Worm (Caenorhabditis elegans): ENCODE results near the gene dsc-4.

DNA sequence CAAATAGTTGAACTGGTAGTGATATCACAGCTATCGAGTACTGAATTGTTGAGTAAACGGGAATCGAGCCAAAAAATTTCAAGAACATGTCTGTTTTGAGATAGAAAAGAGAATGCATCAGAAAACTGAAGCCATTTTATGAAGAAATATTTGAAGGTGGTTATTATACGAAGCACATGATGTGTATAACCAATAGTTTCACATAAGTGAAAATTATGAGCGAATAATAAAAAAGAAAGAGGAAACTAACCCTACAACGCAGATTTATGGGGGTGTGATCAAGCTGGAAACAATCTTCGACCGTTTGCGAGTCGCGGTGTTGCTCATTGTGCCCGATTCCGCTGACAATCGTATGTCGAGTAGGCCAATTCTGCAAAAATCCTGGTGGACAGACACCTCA is 47.0 kb downstream of the dsc-4 start, which contains the start of gene srh-282:
- TF ChIP-seq T23F11.4 (GFP tag; optimal IDR thresholded peaks at IDR 0.05) (no peak), pax-1 (tag; optimal IDR thresholded peaks at IDR 0.05) (no peak), hlh-30 (tag; optimal IDR thresholded peaks at IDR 0.05; ENCODE audit: insufficient read depth) (no peak), ttx-3 (tag; optimal IDR thresholded peaks at IDR 0.05) (no peak), pha-4 (tag; optimal IDR thresholded peaks at IDR 0.05) (no peak), lin-11 (tag; optimal IDR thresholded peaks at IDR 0.05) (no peak), hlh-15 (tag; optimal IDR thresholded peaks at IDR 0.05) (no peak), C38D4.7 (GFP tag; optimal IDR thresholded peaks at IDR 0.05) (no peak), ceh-34 (tag; optimal IDR thresholded peaks at IDR 0.05) (no peak), pqm-1 (tag; optimal IDR thresholded peaks at IDR 0.05) (no peak), unc-86 (tag; optimal IDR thresholded peaks at IDR 0.05) (no peak)

Measured in whole organism, late embryonic.